Worm (Caenorhabditis elegans) whole organism, L4/young adult: ENCODE results near the gene C05C10.3.

Experiments used
- W03F9.2 ChIP-seq: fragments of 150-350 bp; optimal IDR thresholded peaks from 2 replicates; lab custom pipeline; 2014; ENCODE audit warnings: missing biosample characterization, missing genetic modification characterization
- him-1 ChIP-seq: sonication (generic microtip); optimal IDR thresholded peaks from 2 replicates; lab custom pipeline; 2016; ENCODE audit warnings: missing genotype, missing genetic modification reagents, missing genetic modification characterization, missing compliant biosample characterization

ce11 chrII:9954885-9955284, 18.2 kb upstream of the C05C10.3 start, which contains the start of gene egl-43:
- no peak for TF ChIP-seq W03F9.2 (tag; lab: Kevin White, UChicago)
- no peak for TF ChIP-seq him-1 (tag; lab: Kevin White, UChicago)
